Fruit fly (Drosophila melanogaster) whole organism, adult: ENCODE results near the gene f.

Source experiments
- Mnt ChIP-seq: fragments of 200-800 bp; sonication (Bioruptor generic); optimal IDR thresholded peaks from 2 replicates; lab custom pipeline; 2016; ENCODE audit warnings: missing biosample characterization, mild to moderate bottlenecking, missing genetic modification characterization
- pad ChIP-seq: fragments of 200-800 bp; sonication (Bioruptor generic); optimal IDR thresholded peaks from 3 replicates; lab custom pipeline; 2017; ENCODE audit warnings: missing biosample characterization, missing genetic modification characterization, mild to moderate bottlenecking, moderate library complexity, missing genetic modification reagents

- TF ChIP-seq Mnt (GFP tag; lab: Kevin White, UChicago) (peak; percentile 32), pad (GFP tag; lab: Kevin White, UChicago) (peak; percentile 43)
Measured at dm6 chrX:17298900-17299836, 66.4 kb downstream of the f start.
